In the genomic region with DNA sequence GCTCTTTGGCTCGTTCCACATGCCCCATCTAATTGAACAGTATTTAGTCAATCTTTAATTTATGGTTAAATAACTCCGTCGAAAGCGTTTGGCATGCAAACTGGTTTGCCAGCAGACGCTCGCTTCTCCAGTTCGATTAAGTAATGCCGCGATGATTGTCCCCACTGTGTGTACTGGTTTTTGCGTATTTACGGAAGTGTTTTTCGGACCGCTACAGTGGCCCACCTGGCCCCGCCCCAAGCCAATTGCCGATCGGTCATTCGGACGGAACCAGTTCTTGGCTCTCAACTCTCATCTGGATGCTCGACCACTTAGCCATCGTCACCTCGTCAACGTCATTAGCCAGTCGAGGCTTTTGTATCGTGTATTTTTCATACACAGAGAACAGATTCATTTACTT, we compare ENCODE assay signal across 3 fruit fly cellular contexts.
A peak's percentile ranks its signal among the peaks of the same experiment; 100 is the strongest.
TF ChIP-seq lines count a peak whose summit lies in the region.

No protein-coding gene starts in this region.

- no peak for TF ChIP-seq CTCF in whole organism, embryonic (GFP tag; optimal IDR thresholded peaks at IDR 0.05; lab: Kevin White, UChicago)

TF ChIP-seq in whole organism, embryonic, 481 proteins besides CTCF, POLR2A, EP300 and RAD21:
- TF ChIP-seq CG12219 (GFP tag; optimal IDR thresholded peaks at IDR 0.05; lab: Kevin White, UChicago) (no peak), Awh (GFP tag; IDR thresholded peaks at IDR 0.05; lab: Robert Waterston, UW) (0 out of 2 replicates have a peak, but pooled peaks have one; percentile 32), Eip74EF (GFP tag; optimal IDR thresholded peaks at IDR 0.05; lab: Kevin White, UChicago) (peak in 1 of 2 experiments; percentile 21), chinmo (GFP tag; IDR thresholded peaks at IDR 0.05; lab: Robert Waterston, UW; ENCODE audit: partially characterized antibody) (0 out of 4 replicates have a peak, but pooled peaks have one; percentile 5)

TF ChIP-seq in whole organism, prepupa, 60 proteins besides CTCF, POLR2A, EP300 and RAD21:
- no peak for TF ChIP-seq fkh (GFP tag; optimal IDR thresholded peaks at IDR 0.05; lab: Kevin White, UChicago)
- no peak for TF ChIP-seq dsx (GFP tag; optimal IDR thresholded peaks at IDR 0.05; lab: Kevin White, UChicago; ENCODE audit: poor library complexity, severe bottlenecking)
- no peak for TF ChIP-seq Hr38 (GFP tag; optimal IDR thresholded peaks at IDR 0.05; lab: Kevin White, UChicago)
- no peak for TF ChIP-seq fd59A (GFP tag; optimal IDR thresholded peaks at IDR 0.05; lab: Kevin White, UChicago)
- no peak for TF ChIP-seq CG11762 (GFP tag; optimal IDR thresholded peaks at IDR 0.05; lab: Kevin White, UChicago; ENCODE audit: insufficient read depth)
- TF ChIP-seq CG6854 (GFP tag; optimal IDR thresholded peaks at IDR 0.05; lab: Kevin White, UChicago) = peak; percentile 55
- no peak for TF ChIP-seq ss (GFP tag; optimal IDR thresholded peaks at IDR 0.05; lab: Kevin White, UChicago)
- TF ChIP-seq vri (GFP tag; optimal IDR thresholded peaks at IDR 0.05; lab: Kevin White, UChicago) = peak; percentile 69
- TF ChIP-seq CG32006 (GFP tag; optimal IDR thresholded peaks at IDR 0.05; lab: Kevin White, UChicago) = no peak

TF ChIP-seq in whole organism, pupa, 21 proteins besides CTCF, POLR2A, EP300 and RAD21:
- TF ChIP-seq EcR (GFP tag; optimal IDR thresholded peaks at IDR 0.05; lab: Kevin White, UChicago) (peak; percentile 55), D1 (tag; optimal IDR thresholded peaks at IDR 0.05; lab: Kevin White, UChicago) (no peak)

Comparison
In these comparisons a context has a peak if more than half of its experiments do, and no peak if none do; other contexts are left out.
1. Of the 7 proteins assayed by ChIP-seq in both whole organism, embryonic and whole organism, prepupa: peak only in whole organism, embryonic: none; only in whole organism, prepupa: CG6854; in both: none; in neither: 6.